Fruit fly (Drosophila melanogaster): ENCODE measurements around the gene LManII.

The LManII gene

DNA sequence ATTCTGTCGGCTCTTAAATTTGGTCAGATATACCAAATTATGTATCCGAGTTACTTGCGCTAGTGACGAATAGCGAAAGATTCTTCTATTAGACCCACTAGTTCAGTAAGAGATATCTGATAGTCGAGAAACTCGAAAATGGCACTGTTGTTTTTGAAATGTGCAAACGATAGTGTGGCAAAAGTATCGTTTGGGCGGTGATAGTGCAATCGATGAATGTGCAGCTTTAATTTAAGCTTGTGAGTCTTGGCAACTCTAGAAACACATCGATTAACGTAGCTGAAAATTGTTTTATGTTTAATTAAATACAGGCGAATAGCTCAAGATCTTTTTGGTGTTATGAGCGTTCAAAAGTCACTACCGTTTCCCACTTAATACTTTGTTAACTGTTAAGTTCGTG, 20.1 kb upstream of the LManII start, which contains the start of gene STUB1 (continued):
- TF ChIP-seq odd (GFP tag; optimal IDR thresholded peaks at IDR 0.05), result no peak
- TF ChIP-seq CG7372 (GFP tag; IDR thresholded peaks at IDR 0.05), result no peak
- TF ChIP-seq ash1 (GFP tag; optimal IDR thresholded peaks at IDR 0.05), result no peak
- no peak for TF ChIP-seq CG18476 (GFP tag; optimal IDR thresholded peaks at IDR 0.05)
- TF ChIP-seq pfk (GFP tag; optimal IDR thresholded peaks at IDR 0.05), result peak; percentile 50
- TF ChIP-seq lbe (GFP tag; optimal IDR thresholded peaks at IDR 0.05), result no peak
- TF ChIP-seq da (GFP tag; optimal IDR thresholded peaks at IDR 0.05), result no peak
- no peak for TF ChIP-seq CG11456 (GFP tag; IDR thresholded peaks at IDR 0.05)
- no peak for TF ChIP-seq Atf3 (GFP tag; optimal IDR thresholded peaks at IDR 0.05)
- no peak for TF ChIP-seq sc (optimal IDR thresholded peaks at IDR 0.05)
- TF ChIP-seq sc (GFP tag; optimal IDR thresholded peaks at IDR 0.05), result no peak
- no peak for TF ChIP-seq bowl (GFP tag; IDR thresholded peaks at IDR 0.05)
- TF ChIP-seq CG1603 (tag; optimal IDR thresholded peaks at IDR 0.05), result peak; percentile 88
- TF ChIP-seq CG17385 (GFP tag; optimal IDR thresholded peaks at IDR 0.05), result no peak
- TF ChIP-seq E2f1 (GFP tag; IDR thresholded peaks at IDR 0.05), result no peak
- TF ChIP-seq CG7987 (GFP tag; optimal IDR thresholded peaks at IDR 0.05), result no peak
- no peak for TF ChIP-seq Atf-2 (GFP tag; optimal IDR thresholded peaks at IDR 0.05)
- TF ChIP-seq CG2199 (GFP tag; IDR thresholded peaks at IDR 0.05), result 0 out of 3 replicates have a peak, but pooled peaks have one; percentile 44
- peak; percentile 99 for TF ChIP-seq chinmo (GFP tag; IDR thresholded peaks at IDR 0.05; ENCODE audit: partially characterized antibody)
- TF ChIP-seq CG10366 (GFP tag; IDR thresholded peaks at IDR 0.05), result no peak

DNA sequence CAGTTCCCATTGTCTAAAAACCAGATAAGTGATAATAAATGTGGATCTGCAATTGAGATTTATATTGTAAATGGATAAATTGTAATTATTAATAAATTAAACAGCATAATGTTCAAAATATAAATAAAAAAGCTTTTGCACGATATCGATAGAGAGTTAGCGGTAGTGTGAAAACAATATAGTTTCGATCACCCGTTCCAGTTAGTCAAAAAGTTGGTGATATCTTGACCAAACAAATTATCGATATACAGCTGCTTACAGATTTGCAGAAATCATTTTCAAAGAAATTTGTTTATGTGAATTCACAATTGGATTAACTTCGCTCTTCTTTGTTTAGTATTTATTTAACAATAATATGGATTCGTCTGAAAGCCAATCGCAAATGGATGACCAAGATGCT, 18.3 kb upstream of the LManII start, which contains the start of gene Nse4:
Gene Nse4, plus strand, starts transcription at position 267 of the 400 bp plus-strand sequence.
- peak; percentile 86 for TF ChIP-seq CG1024 (GFP tag; IDR thresholded peaks at IDR 0.05)
- no peak for TF ChIP-seq CG15601 (tag; optimal IDR thresholded peaks at IDR 0.05)
- TF ChIP-seq CG12391 (tag; optimal IDR thresholded peaks at IDR 0.05), result peak; percentile 2
- TF ChIP-seq CG6791 (GFP tag; IDR thresholded peaks at IDR 0.05; ENCODE audit: partially characterized antibody), result peak; percentile 90
- TF ChIP-seq lmd (GFP tag; IDR thresholded peaks at IDR 0.05), result no peak
- peak; percentile 41 for TF ChIP-seq CG4617 (GFP tag; optimal IDR thresholded peaks at IDR 0.05; ENCODE audit: borderline replicate concordance)
- TF ChIP-seq MBD-R2 (GFP tag; IDR thresholded peaks at IDR 0.05), result peak; percentile 69
- no peak for TF ChIP-seq CG16779 (GFP tag; IDR thresholded peaks at IDR 0.05)
- TF ChIP-seq sna (GFP tag; IDR thresholded peaks at IDR 0.05; ENCODE audit: partially characterized antibody), result peak; percentile 83
- TF ChIP-seq Myb (GFP tag; optimal IDR thresholded peaks at IDR 0.05), result peak; percentile 4
- peak; percentile 84; the same call in 1 of the 2 replicates for TF ChIP-seq amos (GFP tag; IDR thresholded peaks at IDR 0.05; ENCODE audit: partially characterized antibody)
- peak; percentile 88 for TF ChIP-seq vnd (GFP tag; IDR thresholded peaks at IDR 0.05; ENCODE audit: partially characterized antibody)
- peak; percentile 86 for TF ChIP-seq CG13287 (GFP tag; IDR thresholded peaks at IDR 0.05; ENCODE audit: partially characterized antibody)
- TF ChIP-seq CG8290 (GFP tag; optimal IDR thresholded peaks at IDR 0.05), result peak; percentile 38
- no peak for TF ChIP-seq CG8290 (tag; optimal IDR thresholded peaks at IDR 0.05)
- TF ChIP-seq Opbp (GFP tag; IDR thresholded peaks at IDR 0.05; ENCODE audit: partially characterized antibody), result peak; percentile 77; the same call in 2 of the 3 replicates
- peak in 1 of 2 experiments; percentile 70 for TF ChIP-seq crp (GFP tag; optimal IDR thresholded peaks at IDR 0.05)
- peak; percentile 99 for TF ChIP-seq CG1603 (tag; optimal IDR thresholded peaks at IDR 0.05)
- peak; percentile 75 for TF ChIP-seq Dp (GFP tag; optimal IDR thresholded peaks at IDR 0.05)
- TF ChIP-seq lola (GFP tag; optimal IDR thresholded peaks at IDR 0.05), result peak in 1 of 3 experiments; percentile 32
- peak; percentile 79 for TF ChIP-seq Scr (GFP tag; IDR thresholded peaks at IDR 0.05; ENCODE audit: partially characterized antibody)
- TF ChIP-seq al (GFP tag; IDR thresholded peaks at IDR 0.05), result no peak
- peak; percentile 69 for TF ChIP-seq CG2116 (GFP tag; optimal IDR thresholded peaks at IDR 0.05)
- no peak for TF ChIP-seq CG3838 (GFP tag; optimal IDR thresholded peaks at IDR 0.05)
- no peak for TF ChIP-seq ap (GFP tag; IDR thresholded peaks at IDR 0.05)
- peak; percentile 93 for TF ChIP-seq CG34224 (GFP tag; IDR thresholded peaks at IDR 0.05; ENCODE audit: partially characterized antibody)
- TF ChIP-seq CG14860 (GFP tag; IDR thresholded peaks at IDR 0.05; ENCODE audit: partially characterized antibody), result peak; percentile 93
- TF ChIP-seq HLH4C (GFP tag; IDR thresholded peaks at IDR 0.05; ENCODE audit: partially characterized antibody), result peak; percentile 94
- peak; percentile 95 for TF ChIP-seq ato (GFP tag; IDR thresholded peaks at IDR 0.05; ENCODE audit: partially characterized antibody)
- TF ChIP-seq Camta (GFP tag; optimal IDR thresholded peaks at IDR 0.05), result no peak
- TF ChIP-seq MESR4 (GFP tag; optimal IDR thresholded peaks at IDR 0.05), result peak; percentile 16

Data from whole organism, embryonic.